Worm (Caenorhabditis elegans) whole organism, midembryonic: ENCODE measurements around the gene F35B3.4.

Source experiments
- cog-1 ChIP-seq: sonication (generic microtip); optimal IDR thresholded peaks from 2 replicates; lab custom pipeline; 2016; ENCODE audit warnings: missing genetic modification characterization, missing compliant biosample characterization
- flt-1 ChIP-seq: fragments of 200-800 bp; sonication (Bioruptor generic); IDR thresholded peaks from 2 replicates; pipeline ENCODE4 v1.3.6; 2022; ENCODE audit warnings: missing genetic modification characterization, missing compliant biosample characterization
- klf-2 ChIP-seq: fragments of 200-800 bp; sonication (Bioruptor generic); conservative IDR thresholded peaks from 2 replicates; pipeline ENCODE4 v1.3.6; 2022; ENCODE audit warnings: missing genetic modification reagents, missing genetic modification characterization, missing compliant biosample characterization
- med-1 ChIP-seq: sonication (generic microtip); optimal IDR thresholded peaks from 2 replicates; lab custom pipeline; 2017; ENCODE audit warnings: missing genetic modification characterization, mild to moderate bottlenecking, missing compliant biosample characterization, antibody characterized with exemption, missing genetic modification reagents; ENCODE audit not compliant: insufficient read depth
- tab-1 ChIP-seq: fragments of 200-800 bp; sonication (Bioruptor generic); IDR thresholded peaks from 2 replicates; pipeline ENCODE4 v1.3.6; 2022; ENCODE audit warnings: missing genetic modification characterization, missing compliant biosample characterization

DNA sequence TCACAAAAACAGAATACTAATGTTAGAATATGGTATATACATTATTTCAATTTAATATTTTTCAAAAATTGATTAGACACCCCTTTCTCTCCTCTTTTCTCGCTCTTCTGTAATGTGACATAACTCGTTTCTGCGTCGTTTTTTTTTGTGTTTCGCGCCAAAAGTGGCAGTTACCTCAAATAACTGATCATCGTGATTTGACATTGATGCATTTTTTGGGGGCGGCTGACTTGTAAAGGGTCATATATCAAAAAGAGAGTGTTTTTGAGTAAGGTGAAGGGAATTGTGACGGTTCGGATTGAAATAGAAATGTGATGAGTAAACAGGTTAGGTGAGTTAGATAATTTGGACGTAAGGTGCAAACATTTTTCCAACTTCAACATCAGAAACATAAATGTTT, 22.8 kb downstream of the F35B3.4 start:
- no peak for TF ChIP-seq klf-2
- TF ChIP-seq cog-1 (tag; lab: Kevin White, UChicago) = no peak
- TF ChIP-seq flt-1 = no peak
- no peak for TF ChIP-seq tab-1 (GFP tag; lab: Robert Waterston, UW)
- TF ChIP-seq med-1 (GFP tag; lab: Kevin White, UChicago) = no peak
